Worm (Caenorhabditis elegans): Measurements from ENCODE around the gene F32D8.15.

DNA sequence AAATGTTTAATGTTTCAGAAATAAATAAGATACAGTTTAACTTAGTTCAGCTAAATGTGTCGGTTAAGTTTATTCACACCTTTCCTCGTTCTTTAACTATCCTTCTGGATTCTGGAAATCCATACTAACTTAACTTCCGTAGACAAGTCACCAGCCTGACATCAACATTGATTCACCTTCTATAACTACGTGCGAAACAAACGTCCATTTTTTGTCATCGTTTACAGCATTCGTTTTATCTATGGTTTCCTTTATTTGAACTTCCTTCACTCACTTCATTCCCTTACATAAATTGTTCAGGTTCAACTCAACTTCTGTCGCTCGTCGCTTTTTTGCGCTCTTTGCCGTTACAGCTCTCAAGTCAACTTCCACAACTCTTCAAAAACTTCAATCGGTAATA is 37.3 kb downstream of the F32D8.15 start, which contains the start of gene F17C11.26:
- TF ChIP-seq unc-62 (GFP tag; optimal IDR thresholded peaks at IDR 0.05) = no peak
- no peak for TF ChIP-seq zag-1 (tag; optimal IDR thresholded peaks at IDR 0.05)
- TF ChIP-seq lir-3 (tag; optimal IDR thresholded peaks at IDR 0.05; ENCODE audit: poor library complexity) = no peak
- TF ChIP-seq rnt-1 (tag; optimal IDR thresholded peaks at IDR 0.05) = no peak
- TF ChIP-seq nhr-11 (tag; optimal IDR thresholded peaks at IDR 0.05) = no peak
- no peak for TF ChIP-seq mdl-1 (tag; optimal IDR thresholded peaks at IDR 0.05)
- no peak for TF ChIP-seq nhr-47 (tag; optimal IDR thresholded peaks at IDR 0.05)
- no peak for TF ChIP-seq blmp-1 (tag; optimal IDR thresholded peaks at IDR 0.05)
- no peak for TF ChIP-seq ceh-82 (tag; optimal IDR thresholded peaks at IDR 0.05)
- TF ChIP-seq fkh-4 (tag; optimal IDR thresholded peaks at IDR 0.05; ENCODE audit: borderline replicate concordance) = no peak
- no peak for TF ChIP-seq aha-1 (tag; optimal IDR thresholded peaks at IDR 0.05)
- TF ChIP-seq lsy-2 (tag; optimal IDR thresholded peaks at IDR 0.05) = no peak
- no peak for TF ChIP-seq egl-27 (tag; optimal IDR thresholded peaks at IDR 0.05)
